Fruit fly (Drosophila melanogaster) whole organism, pupa: Measurements from ENCODE around the gene kat-60L1.

ENCODE experiments used
- CG13204 ChIP-seq: fragments of 200-800 bp; sonication (Bioruptor generic); optimal IDR thresholded peaks from 2 replicates; lab custom pipeline; 2018; ENCODE audit warnings: missing biosample characterization, mild to moderate bottlenecking, missing genetic modification characterization, moderate library complexity
- CG17806 ChIP-seq: fragments of 200-800 bp; sonication (Bioruptor generic); optimal IDR thresholded peaks from 2 replicates; lab custom pipeline; 2018; ENCODE audit warnings: missing biosample characterization, mild to moderate bottlenecking, missing genetic modification characterization, moderate library complexity
- CG9948 ChIP-seq: fragments of 200-800 bp; sonication (Bioruptor generic); optimal IDR thresholded peaks from 2 replicates; lab custom pipeline; 2018; ENCODE audit warnings: missing biosample characterization, mild to moderate bottlenecking, missing genetic modification characterization, moderate library complexity
- Pif1B ChIP-seq: fragments of 200-800 bp; sonication (Bioruptor generic); optimal IDR thresholded peaks from 3 replicates; lab custom pipeline; 2016; ENCODE audit warnings: missing biosample characterization, missing genetic modification characterization
- Snoo ChIP-seq: fragments of 200-800 bp; sonication (Bioruptor generic); optimal IDR thresholded peaks from 3 replicates; lab custom pipeline; 2017; ENCODE audit warnings: missing biosample characterization, mild to moderate bottlenecking, missing genetic modification characterization, inconsistent platforms

- no peak for TF ChIP-seq Pif1B (GFP tag; lab: Kevin White, UChicago)
- no peak for TF ChIP-seq CG13204 (GFP tag; lab: Kevin White, UChicago)
- no peak for TF ChIP-seq Snoo (tag; lab: Kevin White, UChicago)
- no peak for TF ChIP-seq CG17806 (tag; lab: Kevin White, UChicago)
- TF ChIP-seq CG9948 (tag; lab: Kevin White, UChicago) = no peak
Measured at dm6 chr3R:5771614-5772202, 9.9 kb upstream of the kat-60L1 start.
